Fruit fly (Drosophila melanogaster) whole organism, embryonic: Measurements from ENCODE around the gene yellow-e2.

Source experiments
- BEAF-32 ChIP-seq: fragments of 200-800 bp; sonication (Bioruptor generic); optimal IDR thresholded peaks from 3 replicates; lab custom pipeline; 2017; ENCODE audit warnings: missing biosample characterization, missing genetic modification characterization, mild to moderate bottlenecking, moderate library complexity, missing genetic modification reagents
- Blimp-1 ChIP-seq: fragments of 200-800 bp; sonication (Bioruptor generic); optimal IDR thresholded peaks from 3 replicates; lab custom pipeline; 2018; ENCODE audit warnings: missing biosample characterization, missing genetic modification characterization, mild to moderate bottlenecking, moderate library complexity, missing genetic modification reagents
- Bteb2 ChIP-seq: fragments of 200-800 bp; sonication (Bioruptor generic); optimal IDR thresholded peaks from 2 replicates; lab custom pipeline; 2016; ENCODE audit warnings: missing biosample characterization, missing genetic modification characterization
- C15 ChIP-seq: fragments of 200-800 bp; sonication (Bioruptor generic); IDR thresholded peaks from 3 replicates; pipeline ENCODE4 v1.3.6; 2022; ENCODE audit warnings: missing biosample characterization, missing genetic modification characterization
- CG1024 ChIP-seq: fragments of 200-800 bp; sonication (Bioruptor generic); IDR thresholded peaks from 2 replicates; pipeline ENCODE4 v1.3.6; 2022; ENCODE audit warnings: missing biosample characterization, missing genetic modification characterization
- CG10979 ChIP-seq: fragments of 200-800 bp; sonication (Bioruptor generic); optimal IDR thresholded peaks from 2 replicates; lab custom pipeline; 2018; ENCODE audit warnings: missing biosample characterization, mild to moderate bottlenecking, missing genetic modification characterization, moderate library complexity
- CG11085 ChIP-seq: fragments of 200-800 bp; sonication (Bioruptor generic); IDR thresholded peaks from 2 replicates; pipeline ENCODE4 v1.3.6; 2022; ENCODE audit warnings: missing biosample characterization, missing genetic modification characterization
- CG1233 ChIP-seq: fragments of 200-800 bp; sonication (Bioruptor generic); optimal IDR thresholded peaks from 4 replicates; lab custom pipeline; 2018; ENCODE audit warnings: missing biosample characterization, mild to moderate bottlenecking, missing genetic modification characterization
- CG12769 ChIP-seq: fragments of 200-800 bp; sonication (Bioruptor generic); optimal IDR thresholded peaks from 2 replicates; lab custom pipeline; 2019; ENCODE audit warnings: missing biosample characterization, mild to moderate bottlenecking, missing genetic modification characterization, moderate library complexity
- CG12942 ChIP-seq: fragments of 200-800 bp; sonication (Bioruptor generic); optimal IDR thresholded peaks from 3 replicates; lab custom pipeline; 2016; ENCODE audit warnings: missing biosample characterization, missing genetic modification characterization
- CG13424 ChIP-seq: fragments of 200-800 bp; sonication (Bioruptor generic); optimal IDR thresholded peaks from 2 replicates; lab custom pipeline; 2019; ENCODE audit warnings: missing biosample characterization, mild to moderate bottlenecking, missing genetic modification characterization, moderate library complexity
- CG13894 ChIP-seq: fragments of 200-800 bp; sonication (Bioruptor generic); optimal IDR thresholded peaks from 3 replicates; lab custom pipeline; 2018; ENCODE audit warnings: missing biosample characterization, mild to moderate bottlenecking, missing genetic modification characterization, moderate library complexity
- CG16863 ChIP-seq: fragments of 200-800 bp; sonication (Bioruptor generic); optimal IDR thresholded peaks from 3 replicates; lab custom pipeline; 2016; ENCODE audit warnings: missing biosample characterization, missing genetic modification characterization
- CG17361 ChIP-seq: fragments of 200-800 bp; sonication (Bioruptor generic); IDR thresholded peaks from 3 replicates; pipeline ENCODE4 v1.3.6; 2022; ENCODE audit warnings: missing biosample characterization, missing genetic modification characterization
- CG2202 ChIP-seq: fragments of 200-800 bp; sonication (Bioruptor generic); optimal IDR thresholded peaks from 2 replicates; lab custom pipeline; 2018; ENCODE audit warnings: missing biosample characterization, mild to moderate bottlenecking, missing genetic modification characterization
- CG31224 ChIP-seq: fragments of 200-800 bp; sonication (Bioruptor generic); IDR thresholded peaks from 2 replicates; pipeline ENCODE4 v1.3.6; 2022; ENCODE audit warnings: missing biosample characterization, missing genetic modification characterization
- CG3407 ChIP-seq: fragments of 200-800 bp; sonication (Bioruptor generic); optimal IDR thresholded peaks from 2 replicates; lab custom pipeline; 2018; ENCODE audit warnings: missing biosample characterization, mild to moderate bottlenecking, missing genetic modification characterization
- CG3847 ChIP-seq: fragments of 200-800 bp; sonication (Bioruptor generic); IDR thresholded peaks from 2 replicates; pipeline ENCODE4 v1.3.6; 2022; ENCODE audit warnings: missing biosample characterization, missing genetic modification characterization
- CG4404 ChIP-seq: fragments of 200-800 bp; sonication (Bioruptor generic); IDR thresholded peaks from 2 replicates; pipeline ENCODE4 v1.3.6; 2022; ENCODE audit warnings: missing biosample characterization, missing genetic modification characterization
- CG5953 ChIP-seq: fragments of 200-800 bp; sonication (Bioruptor generic); IDR thresholded peaks from 2 replicates; pipeline ENCODE4 v1.3.6; 2022; ENCODE audit warnings: missing biosample characterization, missing genetic modification characterization
- CG6813 ChIP-seq: fragments of 200-800 bp; sonication (Bioruptor generic); optimal IDR thresholded peaks from 2 replicates; lab custom pipeline; 2017; ENCODE audit warnings: missing biosample characterization, missing genetic modification characterization, mild to moderate bottlenecking, moderate library complexity, missing genetic modification reagents
- CG7786 ChIP-seq: fragments of 200-800 bp; sonication (Bioruptor generic); optimal IDR thresholded peaks from 2 replicates; lab custom pipeline; 2016; ENCODE audit warnings: missing biosample characterization, missing genetic modification characterization
- CG9437 ChIP-seq: fragments of 200-800 bp; sonication (Bioruptor generic); optimal IDR thresholded peaks from 2 replicates; lab custom pipeline; 2018; ENCODE audit warnings: missing biosample characterization, mild to moderate bottlenecking, missing genetic modification characterization
- Camta ChIP-seq: fragments of 200-800 bp; sonication (Bioruptor generic); optimal IDR thresholded peaks from 2 replicates; lab custom pipeline; 2016; ENCODE audit warnings: missing biosample characterization, missing genetic modification characterization
- H2.0 ChIP-seq: fragments of 200-800 bp; sonication (Bioruptor generic); IDR thresholded peaks from 2 replicates; pipeline ENCODE4 v1.3.6; 2022; ENCODE audit warnings: missing biosample characterization, missing genetic modification characterization
- Hmr ChIP-seq: fragments of 200-800 bp; sonication (Bioruptor generic); optimal IDR thresholded peaks from 3 replicates; lab custom pipeline; 2017; ENCODE audit warnings: mild to moderate bottlenecking, missing biosample characterization, missing genetic modification reagents, missing genetic modification characterization
- Scr ChIP-seq: fragments of 200-800 bp; sonication (Bioruptor generic); IDR thresholded peaks from 2 replicates; pipeline ENCODE4 v1.3.6; 2022; ENCODE audit warnings: missing biosample characterization, missing genetic modification characterization; ENCODE audit not compliant: partially characterized antibody
- Sox100B ChIP-seq: fragments of 200-800 bp; sonication (Bioruptor generic); optimal IDR thresholded peaks from 3 replicates; lab custom pipeline; 2018; ENCODE audit warnings: missing biosample characterization, mild to moderate bottlenecking, missing genetic modification characterization
- TFAM ChIP-seq: fragments of 200-800 bp; sonication (Bioruptor generic); optimal IDR thresholded peaks from 2 replicates; lab custom pipeline; 2017; ENCODE audit warnings: missing biosample characterization, missing genetic modification characterization, inconsistent platforms
- Xrp1 ChIP-seq: fragments of 200-800 bp; sonication (Bioruptor generic); IDR thresholded peaks from 2 replicates; pipeline ENCODE4 v1.3.6; 2022; ENCODE audit warnings: missing biosample characterization, missing genetic modification characterization
- ase ChIP-seq: fragments of 200-800 bp; sonication (Bioruptor generic); IDR thresholded peaks from 3 replicates; pipeline ENCODE4 v1.3.6; 2022; ENCODE audit warnings: missing biosample characterization, missing genetic modification characterization
- bowl ChIP-seq: fragments of 200-800 bp; sonication (Bioruptor generic); IDR thresholded peaks from 2 replicates; pipeline ENCODE4 v1.3.6; 2022; ENCODE audit warnings: missing biosample characterization, missing genetic modification characterization
- crc ChIP-seq: fragments of 200-800 bp; sonication (Bioruptor generic); optimal IDR thresholded peaks from 2 replicates; lab custom pipeline; 2016; ENCODE audit warnings: missing biosample characterization, missing genetic modification characterization
- cwo ChIP-seq: fragments of 200-800 bp; sonication (Bioruptor generic); optimal IDR thresholded peaks from 3 replicates; lab custom pipeline; 2017; ENCODE audit warnings: missing biosample characterization, missing genetic modification characterization, mild to moderate bottlenecking, moderate library complexity, missing genetic modification reagents
- ems ChIP-seq: fragments of 200-800 bp; sonication (Bioruptor generic); optimal IDR thresholded peaks from 3 replicates; lab custom pipeline; 2016; ENCODE audit warnings: missing biosample characterization, missing genetic modification characterization
- eve ChIP-seq, 2 experiments: fragments of >200 bp; optimal IDR thresholded peaks; 2 replicates each; lab custom pipeline; 2017; ENCODE audit warnings: missing biosample characterization in 2 of 2, missing genetic modification characterization in 2 of 2
- ind ChIP-seq: fragments of 200-800 bp; sonication (Bioruptor generic); optimal IDR thresholded peaks from 3 replicates; lab custom pipeline; 2016; ENCODE audit warnings: missing biosample characterization, missing genetic modification characterization
- lab ChIP-seq: fragments of 200-800 bp; sonication (Bioruptor generic); optimal IDR thresholded peaks from 3 replicates; lab custom pipeline; 2017; ENCODE audit warnings: missing biosample characterization, missing genetic modification characterization, mild to moderate bottlenecking, moderate library complexity, missing genetic modification reagents
- mld ChIP-seq: fragments of 200-800 bp; sonication (Bioruptor generic); IDR thresholded peaks from 3 replicates; pipeline ENCODE4 v1.3.6; 2022; ENCODE audit warnings: missing biosample characterization, missing genetic modification characterization; ENCODE audit not compliant: partially characterized antibody
- nau ChIP-seq: fragments of 200-800 bp; sonication (Bioruptor generic); optimal IDR thresholded peaks from 3 replicates; lab custom pipeline; 2017; ENCODE audit warnings: missing biosample characterization, mild to moderate bottlenecking, missing genetic modification characterization, missing genetic modification reagents
- odd ChIP-seq: fragments of 200-800 bp; sonication (Bioruptor generic); optimal IDR thresholded peaks from 2 replicates; lab custom pipeline; 2017; ENCODE audit warnings: missing biosample characterization, mild to moderate bottlenecking, missing genetic modification characterization
- onecut ChIP-seq: fragments of 200-800 bp; sonication (Bioruptor generic); IDR thresholded peaks from 2 replicates; pipeline ENCODE4 v1.3.6; 2022; ENCODE audit warnings: missing biosample characterization, missing genetic modification characterization
- p53 ChIP-seq: fragments of 200-800 bp; sonication (Bioruptor generic); optimal IDR thresholded peaks from 2 replicates; lab custom pipeline; 2016; ENCODE audit warnings: missing biosample characterization, missing genetic modification characterization
- peb ChIP-seq: fragments of 200-800 bp; sonication (Bioruptor generic); IDR thresholded peaks from 2 replicates; pipeline ENCODE4 v1.3.6; 2022; ENCODE audit warnings: missing biosample characterization, missing genetic modification characterization
- pum ChIP-seq: fragments of 200-800 bp; sonication (Bioruptor generic); optimal IDR thresholded peaks from 2 replicates; lab custom pipeline; 2016; ENCODE audit warnings: missing biosample characterization, missing genetic modification characterization
- ttk ChIP-seq: fragments of 200-800 bp; sonication (Bioruptor generic); IDR thresholded peaks from 2 replicates; pipeline ENCODE4 v2.1.2; 2022; ENCODE audit warnings: missing biosample characterization, missing genetic modification characterization
- wek ChIP-seq: fragments of 200-800 bp; sonication (Bioruptor generic); optimal IDR thresholded peaks from 3 replicates; lab custom pipeline; 2018; ENCODE audit warnings: missing biosample characterization, mild to moderate bottlenecking, missing genetic modification characterization, moderate library complexity
- yki ChIP-seq: fragments of >200 bp; optimal IDR thresholded peaks from 3 replicates; lab custom pipeline; 2018
- zen ChIP-seq: fragments of 200-800 bp; sonication (Bioruptor generic); optimal IDR thresholded peaks from 3 replicates; lab custom pipeline; 2018; ENCODE audit warnings: missing biosample characterization, mild to moderate bottlenecking, missing genetic modification characterization, moderate library complexity

yellow-e2 gene

dm6 chr3R:13400902-13401721 lies 5.7 kb downstream of the yellow-e2 start (continued):
- TF ChIP-seq CG6813 (GFP tag; lab: Kevin White, UChicago) (peak; percentile 73), nau (GFP tag; lab: Kevin White, UChicago) (peak; percentile 76), CG31224 (peak; percentile 77), H2.0 (peak; percentile 79), crc (GFP tag; lab: Kevin White, UChicago) (peak; percentile 76), odd (GFP tag; lab: Kevin White, UChicago) (peak; percentile 86), CG11085 (no peak), mld (no peak), eve (GFP tag; optimal IDR thresholded peaks at IDR 0.05; lab: Kevin White, UChicago) (peak in 1 of 2 experiments; percentile 97), CG3847 (GFP tag; lab: Robert Waterston, UW) (peak; percentile 78), yki (no peak), ems (GFP tag; lab: Kevin White, UChicago) (peak; percentile 73), Hmr (GFP tag; lab: Kevin White, UChicago) (peak; percentile 87), CG3407 (GFP tag; lab: Kevin White, UChicago) (peak; percentile 75), CG7786 (GFP tag; lab: Kevin White, UChicago) (peak; percentile 91), peb (GFP tag; lab: Robert Waterston, UW) (peak; percentile 68; the same call in 1 of the 2 replicates), Sox100B (GFP tag; lab: Kevin White, UChicago) (peak; percentile 85), BEAF-32 (GFP tag; lab: Kevin White, UChicago) (no peak), bowl (GFP tag; lab: Robert Waterston, UW) (no peak), CG17361 (GFP tag; lab: Robert Waterston, UW) (peak; percentile 96), Camta (GFP tag; lab: Kevin White, UChicago) (peak; percentile 89), p53 (GFP tag; lab: Kevin White, UChicago) (peak; percentile 79), CG16863 (GFP tag; lab: Kevin White, UChicago) (peak; percentile 90), CG1233 (GFP tag; lab: Kevin White, UChicago) (peak; percentile 72), Blimp-1 (GFP tag; lab: Kevin White, UChicago) (peak; percentile 92), CG5953 (GFP tag; lab: Robert Waterston, UW) (peak; percentile 70), CG12769 (tag; lab: Kevin White, UChicago) (peak; percentile 85), CG12942 (GFP tag; lab: Kevin White, UChicago) (peak; percentile 84), pum (GFP tag; lab: Kevin White, UChicago) (peak; percentile 89), cwo (GFP tag; lab: Kevin White, UChicago) (peak; percentile 72), lab (peak; percentile 88), Scr (GFP tag; lab: Robert Waterston, UW) (no peak), onecut (GFP tag; lab: Robert Waterston, UW) (peak; percentile 53), Xrp1 (peak; percentile 88), ase (GFP tag; lab: Robert Waterston, UW) (peak; percentile 66), Bteb2 (GFP tag; lab: Kevin White, UChicago) (peak; percentile 89), TFAM (peak; percentile 53), C15 (GFP tag; lab: Robert Waterston, UW) (peak; percentile 63; the same call in 1 of the 3 replicates), wek (peak; percentile 61), CG9437 (GFP tag; lab: Kevin White, UChicago) (peak; percentile 88), CG10979 (tag; lab: Kevin White, UChicago) (peak; percentile 93), CG2202 (peak; percentile 89), ind (GFP tag; lab: Kevin White, UChicago) (peak; percentile 86), zen (tag; lab: Kevin White, UChicago) (peak; percentile 78), CG13894 (tag; lab: Kevin White, UChicago) (no peak), ttk (GFP tag; lab: Robert Waterston, UW) (peak; percentile 83), CG1024 (peak; percentile 64; the same call in 1 of the 2 replicates), CG4404 (GFP tag; lab: Robert Waterston, UW) (peak; percentile 80), CG13424 (tag; lab: Kevin White, UChicago) (peak; percentile 92)
